4 fruit fly cellular contexts compared by ENCODE assay signal in the genomic region with DNA sequence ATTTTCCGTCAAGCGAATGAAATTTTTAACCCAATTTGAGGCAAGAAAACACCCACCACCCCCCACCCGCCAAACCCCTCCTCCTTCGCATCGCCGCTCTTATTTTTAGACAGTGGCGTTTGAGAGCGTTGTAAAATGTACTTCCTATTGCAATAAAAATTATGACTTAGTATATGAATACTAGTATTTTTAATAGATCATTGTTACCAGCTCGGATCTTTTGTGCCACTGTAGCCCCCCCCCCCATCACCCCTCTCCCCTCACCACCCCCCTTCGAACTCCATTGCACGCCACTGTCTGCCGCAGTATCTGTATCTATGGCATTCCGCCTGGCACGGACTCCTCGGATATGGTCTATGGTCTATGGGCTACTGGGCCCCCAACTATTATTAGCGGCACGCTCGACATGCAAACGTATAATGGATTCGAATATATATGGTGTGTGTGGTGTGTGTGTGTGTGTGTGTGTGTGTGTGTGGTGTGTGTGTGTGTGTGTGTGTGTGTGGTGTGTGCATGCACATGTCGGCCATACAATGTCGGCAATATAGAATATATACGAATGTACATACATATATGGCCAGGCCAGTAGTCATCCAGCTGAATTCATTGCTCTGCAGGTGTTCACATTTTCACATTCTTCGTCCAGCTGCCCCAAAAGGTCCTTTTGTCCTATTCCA.
TF ChIP-seq lines count a peak whose summit lies in the region.

No protein-coding gene starts in this region.

- no peak for TF ChIP-seq CTCF in whole organism, embryonic (GFP tag; optimal IDR thresholded peaks at IDR 0.05; lab: Kevin White, UChicago)

TF ChIP-seq in whole organism, embryonic, 481 proteins besides CTCF, POLR2A, EP300 and RAD21 (continues in another document):
- no peak for TF ChIP-seq CG17612 (GFP tag; IDR thresholded peaks at IDR 0.05; lab: Robert Waterston, UW)
- peak; percentile 54 for TF ChIP-seq CG17359 (tag; optimal IDR thresholded peaks at IDR 0.05; lab: Kevin White, UChicago)
- TF ChIP-seq Sox102F (GFP tag; optimal IDR thresholded peaks at IDR 0.05; lab: Kevin White, UChicago) = peak; percentile 63
- no peak for TF ChIP-seq CG17361 (GFP tag; IDR thresholded peaks at IDR 0.05; lab: Robert Waterston, UW)
- TF ChIP-seq CG9797 (GFP tag; optimal IDR thresholded peaks at IDR 0.05; lab: Kevin White, UChicago) = no peak
- TF ChIP-seq CG15601 (tag; optimal IDR thresholded peaks at IDR 0.05; lab: Kevin White, UChicago) = no peak
- TF ChIP-seq Rfx (GFP tag; IDR thresholded peaks at IDR 0.05; lab: Robert Waterston, UW) = 0 out of 2 replicates have a peak, but pooled peaks have one; percentile 18
- TF ChIP-seq Drgx (GFP tag; IDR thresholded peaks at IDR 0.05; lab: Robert Waterston, UW) = peak; percentile 15; the same call in 1 of the 2 replicates
- TF ChIP-seq CG2678 (tag; optimal IDR thresholded peaks at IDR 0.05; lab: Kevin White, UChicago) = peak; percentile 38
- TF ChIP-seq Hr51 (GFP tag; optimal IDR thresholded peaks at IDR 0.05; lab: Kevin White, UChicago) = peak in 1 of 2 experiments; percentile 23
- no peak for TF ChIP-seq CG6683 (GFP tag; optimal IDR thresholded peaks at IDR 0.05; lab: Kevin White, UChicago)
- no peak for TF ChIP-seq prd (optimal IDR thresholded peaks at IDR 0.05; lab: Kevin White, UChicago)
- TF ChIP-seq prd (GFP tag; IDR thresholded peaks at IDR 0.05; lab: Robert Waterston, UW) = peak; percentile 57; the same call in 2 of the 3 replicates
- TF ChIP-seq bsh (GFP tag; optimal IDR thresholded peaks at IDR 0.05; lab: Kevin White, UChicago) = peak in 1 of 2 experiments; percentile 52
- peak; percentile 6 for TF ChIP-seq CoRest (tag; optimal IDR thresholded peaks at IDR 0.05; lab: Kevin White, UChicago)
- no peak for TF ChIP-seq Lim3 (GFP tag; IDR thresholded peaks at IDR 0.05; lab: Robert Waterston, UW)
- TF ChIP-seq CG9215 (GFP tag; IDR thresholded peaks at IDR 0.05; lab: Robert Waterston, UW) = 0 out of 2 replicates have a peak, but pooled peaks have one; percentile 15
- no peak for TF ChIP-seq esg (GFP tag; conservative IDR thresholded peaks at IDR 0.05; lab: Robert Waterston, UW)
- TF ChIP-seq pb (GFP tag; optimal IDR thresholded peaks at IDR 0.05; lab: Kevin White, UChicago) = no peak
- TF ChIP-seq CG10462 (GFP tag; optimal IDR thresholded peaks at IDR 0.05; lab: Kevin White, UChicago) = no peak

TF ChIP-seq in whole organism, prepupa, 60 proteins besides CTCF, POLR2A, EP300 and RAD21:
- peak; percentile 18 for TF ChIP-seq CG6276 (GFP tag; optimal IDR thresholded peaks at IDR 0.05; lab: Kevin White, UChicago)
- no peak for TF ChIP-seq Lpt (GFP tag; optimal IDR thresholded peaks at IDR 0.05; lab: Kevin White, UChicago)
- TF ChIP-seq Gug (GFP tag; IDR thresholded peaks at IDR 0.05; lab: Robert Waterston, UW) = peak; percentile 30; the same call in 1 of the 2 replicates
- TF ChIP-seq CG15336 (GFP tag; IDR thresholded peaks at IDR 0.05; lab: Robert Waterston, UW) = peak; percentile 37; the same call in 1 of the 2 replicates
- peak; percentile 14 for TF ChIP-seq CG32006 (GFP tag; optimal IDR thresholded peaks at IDR 0.05; lab: Kevin White, UChicago)
- TF ChIP-seq salr (GFP tag; optimal IDR thresholded peaks at IDR 0.05; lab: Kevin White, UChicago) = no peak
- peak; percentile 42; the same call in 2 of the 3 replicates for TF ChIP-seq eg (GFP tag; IDR thresholded peaks at IDR 0.05; lab: Robert Waterston, UW)
TF ChIP-seq in whole organism, prepupa: peak in this region for 5.

TF ChIP-seq in whole organism, pupa, 21 proteins besides CTCF, POLR2A, EP300 and RAD21:
- no peak for TF ChIP-seq CG8301 (tag; optimal IDR thresholded peaks at IDR 0.05; lab: Kevin White, UChicago)
- TF ChIP-seq EcR (GFP tag; optimal IDR thresholded peaks at IDR 0.05; lab: Kevin White, UChicago) = no peak
- TF ChIP-seq fd96Ca (GFP tag; IDR thresholded peaks at IDR 0.05; lab: Robert Waterston, UW) = peak; percentile 31; the same call in 1 of the 3 replicates
- TF ChIP-seq Ets98B (GFP tag; IDR thresholded peaks at IDR 0.05; lab: Robert Waterston, UW) = peak; percentile 29; the same call in 1 of the 2 replicates
- no peak for TF ChIP-seq Pif1A (GFP tag; optimal IDR thresholded peaks at IDR 0.05; lab: Kevin White, UChicago)
- no peak for TF ChIP-seq CG17806 (tag; optimal IDR thresholded peaks at IDR 0.05; lab: Kevin White, UChicago)
- TF ChIP-seq CG32121 (GFP tag; IDR thresholded peaks at IDR 0.05; lab: Robert Waterston, UW) = peak; percentile 28; the same call in 1 of the 2 replicates
- peak; percentile 31; the same call in 1 of the 3 replicates for TF ChIP-seq CG4496 (GFP tag; IDR thresholded peaks at IDR 0.05; lab: Robert Waterston, UW)
TF ChIP-seq in whole organism, pupa: peak in this region for 4.

TF ChIP-seq in whole organism, wandering third instar larva, 38 proteins besides CTCF, POLR2A, EP300 and RAD21:
- TF ChIP-seq dsf (GFP tag; optimal IDR thresholded peaks at IDR 0.05; lab: Kevin White, UChicago; ENCODE audit: borderline replicate concordance) (no peak), dmrt93B (GFP tag; optimal IDR thresholded peaks at IDR 0.05; lab: Kevin White, UChicago) (no peak), Dfd (GFP tag; optimal IDR thresholded peaks at IDR 0.05; lab: Kevin White, UChicago) (peak; percentile 56)
